Fruit fly (Drosophila melanogaster) whole organism: Measurements from ENCODE around the gene her.

Experiments used
- CG8478 ChIP-seq: fragments of >200 bp; optimal IDR thresholded peaks from 2 replicates; lab custom pipeline; 2018; ENCODE audit warnings: inconsistent platforms
- Dll ChIP-seq: fragments of >200 bp; optimal IDR thresholded peaks from 2 replicates; lab custom pipeline; 2017
- pan ChIP-seq: fragments of >200 bp; optimal IDR thresholded peaks from 2 replicates; lab custom pipeline; 2017
- psq ChIP-seq: fragments of >200 bp; optimal IDR thresholded peaks from 2 replicates; lab custom pipeline; 2017
- usp ChIP-seq: fragments of >200 bp; optimal IDR thresholded peaks from 2 replicates; lab custom pipeline; 2017; ENCODE audit warnings: missing biosample characterization, missing genetic modification characterization, mixed read lengths

DNA sequence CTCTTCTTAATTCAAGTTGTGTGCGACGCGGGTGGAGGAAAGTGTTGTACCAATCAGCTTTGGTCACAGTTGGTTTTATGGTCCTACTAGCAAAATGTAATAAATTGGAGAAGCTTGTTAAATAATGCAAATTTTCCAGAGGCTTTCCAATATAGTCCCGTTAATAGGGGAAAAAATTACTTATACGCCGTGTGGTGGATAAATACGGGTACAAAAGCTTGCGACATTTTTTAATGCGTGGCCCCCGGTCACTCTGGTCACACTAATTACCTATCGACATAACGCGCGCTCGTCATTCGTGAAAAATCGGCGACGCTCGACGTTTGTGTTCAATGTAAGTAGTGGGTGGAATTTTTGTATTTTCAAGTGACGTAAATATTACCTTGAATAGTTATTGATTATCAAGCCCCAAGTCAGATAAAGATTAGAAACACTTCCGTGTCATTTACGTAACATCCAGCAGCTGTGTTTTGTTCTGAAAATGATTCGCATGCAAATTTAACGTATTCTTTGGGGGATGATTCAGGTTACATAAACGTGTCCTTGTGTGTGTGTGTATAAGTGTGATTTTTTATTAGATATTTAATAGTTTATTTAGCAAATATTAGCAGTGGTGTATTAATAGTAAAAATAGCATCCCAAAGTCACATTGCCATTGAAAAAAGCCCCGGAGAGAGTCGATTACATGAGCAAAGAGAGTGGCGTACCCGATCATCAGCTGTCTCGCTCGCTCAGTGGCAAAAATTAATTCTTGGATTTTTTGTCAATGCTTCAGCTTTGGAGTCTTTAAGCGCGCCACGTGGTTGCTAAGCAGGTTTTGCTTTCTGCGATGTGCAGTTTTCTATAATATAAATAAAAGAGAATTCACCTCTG, 42.9 kb downstream of the her start, which contains the start of gene Cyt-c-p:
- no peak for TF ChIP-seq psq
- no peak for TF ChIP-seq pan
- TF ChIP-seq Dll (lab: Kevin White, UChicago): no peak
- TF ChIP-seq CG8478: no peak
- TF ChIP-seq usp (GFP tag; lab: Kevin White, UChicago): no peak
